Worm (Caenorhabditis elegans): ENCODE data around the gene fbxb-88.

DNA sequence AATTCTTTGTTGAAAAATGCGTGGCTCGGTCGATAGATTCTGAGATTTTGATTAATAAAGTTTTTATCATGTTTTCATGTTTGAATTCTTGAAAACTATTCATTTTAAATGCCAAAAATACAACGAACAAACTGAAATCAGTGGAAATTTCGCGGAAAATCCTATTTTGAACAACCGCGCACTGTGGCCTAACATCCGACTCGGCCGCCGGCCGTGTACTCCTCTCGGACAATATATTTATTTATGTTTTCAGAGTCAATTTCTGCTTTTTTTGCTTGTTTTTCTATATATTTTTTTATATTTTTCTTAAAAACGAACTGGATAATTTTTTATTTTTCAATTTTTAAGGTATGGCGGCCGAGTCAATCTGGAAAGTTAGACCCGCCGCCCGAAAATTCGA, 36.4 kb downstream of the fbxb-88 start, which contains the start of gene F26G1.1:
- TF ChIP-seq unc-86 (tag; optimal IDR thresholded peaks at IDR 0.05) (no peak), syd-9 (tag; optimal IDR thresholded peaks at IDR 0.05) (no peak), ttx-3 (tag; optimal IDR thresholded peaks at IDR 0.05) (peak; percentile 58), gmeb-2 (tag; optimal IDR thresholded peaks at IDR 0.05) (peak; percentile 24), nhr-11 (tag; optimal IDR thresholded peaks at IDR 0.05) (no peak), lin-11 (tag; optimal IDR thresholded peaks at IDR 0.05) (no peak), dve-1 (tag; optimal IDR thresholded peaks at IDR 0.05) (no peak), ama-1 (optimal IDR thresholded peaks at IDR 0.05) (no peak), pha-4 (tag; optimal IDR thresholded peaks at IDR 0.05) (no peak), zip-5 (tag; optimal IDR thresholded peaks at IDR 0.05) (peak; percentile 83), F13H6.1 (tag; optimal IDR thresholded peaks at IDR 0.05) (peak; percentile 63), nhr-232 (tag; optimal IDR thresholded peaks at IDR 0.05) (no peak)

All from whole organism, late embryonic.